Fruit fly (Drosophila melanogaster): Measurements from ENCODE around the gene CG31917.

Gene CG31917

dm6 chr2L:5004677-5005463 lies 5.8 kb downstream of the CG31917 start (continued):
- TF ChIP-seq zen2 (GFP tag; IDR thresholded peaks at IDR 0.05; ENCODE audit: partially characterized antibody) (no peak), CG3163 (GFP tag; optimal IDR thresholded peaks at IDR 0.05) (peak; percentile 78), Gug (GFP tag; IDR thresholded peaks at IDR 0.05) (peak; percentile 97), crol (GFP tag; IDR thresholded peaks at IDR 0.05) (peak; percentile 78), bbx (GFP tag; IDR thresholded peaks at IDR 0.05; ENCODE audit: partially characterized antibody) (no peak), vvl (GFP tag; IDR thresholded peaks at IDR 0.05) (peak; percentile 98), amos (GFP tag; IDR thresholded peaks at IDR 0.05; ENCODE audit: partially characterized antibody) (no peak), Lim3 (GFP tag; IDR thresholded peaks at IDR 0.05) (peak; percentile 84), CG8089 (GFP tag; optimal IDR thresholded peaks at IDR 0.05) (peak; percentile 87), Hand (GFP tag; optimal IDR thresholded peaks at IDR 0.05) (peak; percentile 98), fu2 (GFP tag; optimal IDR thresholded peaks at IDR 0.05) (peak; percentile 95), chinmo (GFP tag; IDR thresholded peaks at IDR 0.05; ENCODE audit: partially characterized antibody) (no peak), bsh (GFP tag; optimal IDR thresholded peaks at IDR 0.05) (peak; percentile 61 to 95), Side (GFP tag; optimal IDR thresholded peaks at IDR 0.05) (peak; percentile 95), CG8281 (tag; optimal IDR thresholded peaks at IDR 0.05) (peak; percentile 84), B-H1 (GFP tag; IDR thresholded peaks at IDR 0.05) (peak; percentile 90), gcm2 (GFP tag; optimal IDR thresholded peaks at IDR 0.05) (peak; percentile 93), Dip2 (GFP tag; IDR thresholded peaks at IDR 0.05) (peak; percentile 57), CG5245 (GFP tag; optimal IDR thresholded peaks at IDR 0.05) (peak; percentile 91), sens-2 (GFP tag; IDR thresholded peaks at IDR 0.05) (peak; percentile 91), CG18599 (GFP tag; optimal IDR thresholded peaks at IDR 0.05) (peak; percentile 99), croc (GFP tag; conservative IDR thresholded peaks at IDR 0.05) (peak; percentile 89), CG13296 (GFP tag; optimal IDR thresholded peaks at IDR 0.05) (peak; percentile 96), gsb (GFP tag; IDR thresholded peaks at IDR 0.05) (peak; percentile 91), B-H2 (GFP tag; optimal IDR thresholded peaks at IDR 0.05) (peak; percentile 97), C15 (GFP tag; IDR thresholded peaks at IDR 0.05) (peak; percentile 89), tll (GFP tag; optimal IDR thresholded peaks at IDR 0.05) (no peak), Hsf (GFP tag; optimal IDR thresholded peaks at IDR 0.05) (peak; percentile 95), z (GFP tag; IDR thresholded peaks at IDR 0.05) (peak; percentile 56; the same call in 1 of the 3 replicates), Mrtf (GFP tag; IDR thresholded peaks at IDR 0.05) (peak; percentile 94), CG9932 (GFP tag; IDR thresholded peaks at IDR 0.05) (peak; percentile 97), CG1602 (GFP tag; optimal IDR thresholded peaks at IDR 0.05) (peak; percentile 89), fd102C (GFP tag; optimal IDR thresholded peaks at IDR 0.05) (no peak), psq (GFP tag; optimal IDR thresholded peaks at IDR 0.05) (peak; percentile 74), lov (optimal IDR thresholded peaks at IDR 0.05) (no peak), lov (GFP tag; IDR thresholded peaks at IDR 0.05) (peak; percentile 91), Ets97D (GFP tag; optimal IDR thresholded peaks at IDR 0.05) (peak; percentile 82), Sry-δ (GFP tag; optimal IDR thresholded peaks at IDR 0.05) (peak; percentile 69), CG7271 (tag; optimal IDR thresholded peaks at IDR 0.05) (peak; percentile 75), corto (GFP tag; optimal IDR thresholded peaks at IDR 0.05) (peak; percentile 43), Pdp1 (GFP tag; optimal IDR thresholded peaks at IDR 0.05) (peak; percentile 94 to 96), CkIIα-i1 (GFP tag; IDR thresholded peaks at IDR 0.05) (peak; percentile 68; the same call in 1 of the 2 replicates), Ptx1 (GFP tag; IDR thresholded peaks at IDR 0.05) (peak; percentile 97), pfk (GFP tag; optimal IDR thresholded peaks at IDR 0.05) (peak; percentile 50), ERR (GFP tag; optimal IDR thresholded peaks at IDR 0.05) (peak; percentile 95), twi (tag; optimal IDR thresholded peaks at IDR 0.05) (peak; percentile 74), CG12299 (tag; optimal IDR thresholded peaks at IDR 0.05) (peak; percentile 95), sim (GFP tag; IDR thresholded peaks at IDR 0.05) (peak; percentile 81), nerfin-2 (GFP tag; IDR thresholded peaks at IDR 0.05; ENCODE audit: partially characterized antibody) (no peak)

All from whole organism, embryonic.